Worm (Caenorhabditis elegans): Measurements from ENCODE around the gene nhr-121.
A peak's percentile ranks its signal among the peaks of the same experiment; 100 is the strongest.

The nhr-121 gene

DNA sequence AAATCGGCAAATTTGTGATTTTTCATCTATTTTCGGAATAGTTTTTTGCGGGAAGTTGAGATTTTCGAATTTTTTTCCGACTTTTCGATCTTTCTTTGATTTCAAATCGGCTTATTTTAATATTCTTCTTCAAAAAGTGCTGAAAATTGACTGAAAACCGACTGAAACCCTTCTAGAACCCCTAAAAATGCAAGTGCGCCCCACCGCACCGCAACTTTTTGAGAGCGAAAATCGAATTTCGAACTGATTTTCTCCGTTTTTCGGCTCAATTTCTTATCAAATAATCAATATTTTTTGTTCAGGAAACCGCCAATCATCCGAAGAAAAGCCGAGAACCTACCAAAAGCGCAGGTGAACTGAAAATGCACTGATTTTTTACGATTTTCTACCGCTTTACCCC is 22.7 kb upstream of the nhr-121 start:
- peak; percentile 62 for TF ChIP-seq mcd-1 (GFP tag; IDR thresholded peaks at IDR 0.05)
- TF ChIP-seq tlf-1 (GFP tag; optimal IDR thresholded peaks at IDR 0.05): no peak

DNA sequence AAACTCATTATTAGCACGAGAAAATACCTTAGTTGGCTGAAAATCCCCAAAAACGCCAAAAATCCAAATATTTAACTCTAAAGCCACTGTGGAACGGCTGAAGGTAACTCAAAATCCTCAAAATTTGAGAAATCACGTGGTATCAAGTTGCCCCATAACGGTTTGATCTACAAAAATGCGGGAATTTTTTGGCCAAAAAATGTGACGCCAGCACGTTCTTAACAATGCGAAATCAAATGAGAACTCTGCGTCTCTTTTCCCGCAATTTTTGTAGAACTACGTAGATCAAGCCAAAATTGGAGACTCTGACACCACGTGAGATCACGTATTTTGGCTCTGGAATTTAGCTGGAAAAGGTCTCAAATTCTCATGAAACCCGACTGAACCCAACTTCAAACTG is 20.2 kb upstream of the nhr-121 start:
- TF ChIP-seq C06A6.2 (GFP tag; conservative IDR thresholded peaks at IDR 0.05): no peak
- peak; percentile 56; the same call in 1 of the 2 replicates for TF ChIP-seq madf-6 (GFP tag; IDR thresholded peaks at IDR 0.05)
- TF ChIP-seq nhr-80 (tag; optimal IDR thresholded peaks at IDR 0.05): no peak
- TF ChIP-seq efl-1 (GFP tag; optimal IDR thresholded peaks at IDR 0.05): peak; percentile 18
- no peak for TF ChIP-seq egl-44 (GFP tag; IDR thresholded peaks at IDR 0.05)

- TF ChIP-seq lsy-27 (tag; optimal IDR thresholded peaks at IDR 0.05; ENCODE audit: borderline replicate concordance, insufficient read depth) (no peak), F37B4.10 (GFP tag; IDR thresholded peaks at IDR 0.05) (no peak), rpc-1 (optimal IDR thresholded peaks at IDR 0.05) (no peak), rpc-1 (tag; optimal IDR thresholded peaks at IDR 0.05) (no peak), Y56A3A.18 (GFP tag; IDR thresholded peaks at IDR 0.05) (no peak), ceh-40 (GFP tag; IDR thresholded peaks at IDR 0.05) (no peak), snpc-4 (GFP tag; optimal IDR thresholded peaks at IDR 0.05) (no peak), snpc-4 (tag; optimal IDR thresholded peaks at IDR 0.05) (no peak), madf-10 (tag; optimal IDR thresholded peaks at IDR 0.05) (no peak)
Measured at ce11 chrIII:2473554-2473953, 18.9 kb upstream of the nhr-121 start, which contains the start of gene smg-6. smg-6 (plus strand) TSS chrIII:2473854.

DNA sequence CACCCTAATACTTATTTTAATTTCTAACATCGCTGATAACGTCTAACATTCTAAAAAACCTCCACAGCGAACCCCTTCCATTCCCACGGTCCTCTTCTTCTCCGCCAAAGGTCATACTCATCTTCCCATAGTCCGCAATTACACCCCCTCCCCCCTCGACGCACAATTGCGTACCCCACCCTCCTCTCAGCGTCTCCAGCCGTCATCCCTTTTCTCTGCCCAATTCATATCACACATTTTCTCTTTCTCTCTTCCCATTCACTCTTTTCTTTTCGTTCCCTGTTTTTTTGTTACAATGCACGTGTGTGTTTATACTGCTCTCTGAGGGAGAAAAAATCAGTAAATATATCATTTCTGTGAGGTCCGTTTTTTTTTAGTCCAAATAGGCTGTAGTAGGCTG is 17.2 kb upstream of the nhr-121 start:
- TF ChIP-seq attf-5 (GFP tag; optimal IDR thresholded peaks at IDR 0.05): peak; percentile 72
- peak; percentile 57 for TF ChIP-seq ceh-27 (GFP tag; optimal IDR thresholded peaks at IDR 0.05)
- no peak for TF ChIP-seq ztf-28 (GFP tag; IDR thresholded peaks at IDR 0.05)
- peak; percentile 56 for TF ChIP-seq mcd-1 (GFP tag; IDR thresholded peaks at IDR 0.05)
- TF ChIP-seq pha-4 (tag; optimal IDR thresholded peaks at IDR 0.05): no peak
- peak in 1 of 3 experiments; percentile 22 for TF ChIP-seq lin-35 (GFP tag; optimal IDR thresholded peaks at IDR 0.05)
- TF ChIP-seq mel-28 (tag; optimal IDR thresholded peaks at IDR 0.05; ENCODE audit: borderline replicate concordance): no peak
- no peak for TF ChIP-seq F57A8.1 (GFP tag; optimal IDR thresholded peaks at IDR 0.05)
- TF ChIP-seq hlh-12 (tag; optimal IDR thresholded peaks at IDR 0.05): no peak
- no peak for TF ChIP-seq F57C9.4 (tag; optimal IDR thresholded peaks at IDR 0.05)
- TF ChIP-seq K11D2.4 (GFP tag; IDR thresholded peaks at IDR 0.05): 0 out of 2 replicates have a peak, but pooled peaks have one; percentile 11
- TF ChIP-seq dox-1 (GFP tag; IDR thresholded peaks at IDR 0.05): peak; percentile 53; the same call in 1 of the 2 replicates
- TF ChIP-seq fkh-3 (tag; optimal IDR thresholded peaks at IDR 0.05): no peak
- TF ChIP-seq F52B5.7 (tag; optimal IDR thresholded peaks at IDR 0.05): no peak
- TF ChIP-seq rcor-1 (GFP tag; IDR thresholded peaks at IDR 0.05): 0 out of 2 replicates have a peak, but pooled peaks have one; percentile 38
- TF ChIP-seq somi-1 (GFP tag; optimal IDR thresholded peaks at IDR 0.05): no peak
- no peak for TF ChIP-seq cebp-1 (GFP tag; IDR thresholded peaks at IDR 0.05)
- TF ChIP-seq cebp-1 (tag; optimal IDR thresholded peaks at IDR 0.05): peak; percentile 57
- TF ChIP-seq Y67H2A.10 (GFP tag; conservative IDR thresholded peaks at IDR 0.05): no peak
- peak; percentile 73 for TF ChIP-seq egrh-3 (GFP tag; IDR thresholded peaks at IDR 0.05)
- TF ChIP-seq nhr-80 (tag; optimal IDR thresholded peaks at IDR 0.05): peak; percentile 38
- no peak for TF ChIP-seq nhr-27 (tag; optimal IDR thresholded peaks at IDR 0.05)
- no peak for TF ChIP-seq die-1 (tag; optimal IDR thresholded peaks at IDR 0.05)
- TF ChIP-seq hmg-1.2 (GFP tag; IDR thresholded peaks at IDR 0.05): peak; percentile 56; the same call in 1 of the 2 replicates
- TF ChIP-seq snpc-4 (GFP tag; optimal IDR thresholded peaks at IDR 0.05): no peak
- peak in 1 of 4 experiments; percentile 14 for TF ChIP-seq snpc-4 (tag; optimal IDR thresholded peaks at IDR 0.05)
- no peak for TF ChIP-seq dpff-1 (tag; optimal IDR thresholded peaks at IDR 0.05)
- TF ChIP-seq zfh-2 (GFP tag; conservative IDR thresholded peaks at IDR 0.05): peak; percentile 64
- TF ChIP-seq lsy-27 (tag; optimal IDR thresholded peaks at IDR 0.05; ENCODE audit: borderline replicate concordance, insufficient read depth): no peak
- peak; percentile 11 for TF ChIP-seq F23B12.7 (tag; optimal IDR thresholded peaks at IDR 0.05; ENCODE audit: insufficient read depth)
- peak; percentile 1 for TF ChIP-seq tbp1 (GFP tag; optimal IDR thresholded peaks at IDR 0.05)

All from whole organism, young adult.